Fruit fly (Drosophila melanogaster): ENCODE data around the gene GlcAT-P.
"Not testable (repeated sequence)": the region's sequence is repeated elsewhere in the genome, so short reads cannot be mapped to it uniquely, and the experiment has no call there.

Gene GlcAT-P

DNA sequence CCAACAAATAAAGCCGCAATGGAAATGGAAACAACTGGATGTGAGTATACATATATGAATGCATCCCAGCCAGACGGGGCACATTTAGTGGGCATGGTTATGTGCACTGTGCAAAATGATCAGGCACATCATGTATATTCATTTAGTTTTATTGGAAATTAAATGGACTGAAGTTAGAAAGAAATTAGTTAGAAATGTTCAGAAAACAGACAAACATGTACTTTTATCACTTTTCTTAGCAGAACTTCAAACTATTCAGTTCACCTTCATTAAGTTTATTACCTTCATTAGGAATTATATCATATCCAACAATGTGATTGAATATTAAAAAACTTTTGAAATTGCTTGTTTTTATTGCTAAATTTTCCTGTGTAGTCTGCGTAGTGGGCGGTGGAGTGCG, 10.6 kb downstream of the GlcAT-P start:
- TF ChIP-seq CG8478 (optimal IDR thresholded peaks at IDR 0.05) (no peak), CTCF (optimal IDR thresholded peaks at IDR 0.05) (no peak)

dm6 chr3L:11183965-11184364, 13.4 kb downstream of the GlcAT-P start:
- no peak for TF ChIP-seq CTCF (optimal IDR thresholded peaks at IDR 0.05)
- no peak for TF ChIP-seq CG8478 (optimal IDR thresholded peaks at IDR 0.05)

dm6 chr3L:11182994-11183393, 14.3 kb downstream of the GlcAT-P start:
- TF ChIP-seq CG8478 (optimal IDR thresholded peaks at IDR 0.05): no peak

dm6 chr3L:11173049-11173564, 24.2 kb downstream of the GlcAT-P start, which contains the start of gene CG14142:
CG14142 (plus strand) TSS chr3L:11173514.
- no peak for TF ChIP-seq CG8478 (optimal IDR thresholded peaks at IDR 0.05)
- no peak for TF ChIP-seq CTCF (optimal IDR thresholded peaks at IDR 0.05)

DNA sequence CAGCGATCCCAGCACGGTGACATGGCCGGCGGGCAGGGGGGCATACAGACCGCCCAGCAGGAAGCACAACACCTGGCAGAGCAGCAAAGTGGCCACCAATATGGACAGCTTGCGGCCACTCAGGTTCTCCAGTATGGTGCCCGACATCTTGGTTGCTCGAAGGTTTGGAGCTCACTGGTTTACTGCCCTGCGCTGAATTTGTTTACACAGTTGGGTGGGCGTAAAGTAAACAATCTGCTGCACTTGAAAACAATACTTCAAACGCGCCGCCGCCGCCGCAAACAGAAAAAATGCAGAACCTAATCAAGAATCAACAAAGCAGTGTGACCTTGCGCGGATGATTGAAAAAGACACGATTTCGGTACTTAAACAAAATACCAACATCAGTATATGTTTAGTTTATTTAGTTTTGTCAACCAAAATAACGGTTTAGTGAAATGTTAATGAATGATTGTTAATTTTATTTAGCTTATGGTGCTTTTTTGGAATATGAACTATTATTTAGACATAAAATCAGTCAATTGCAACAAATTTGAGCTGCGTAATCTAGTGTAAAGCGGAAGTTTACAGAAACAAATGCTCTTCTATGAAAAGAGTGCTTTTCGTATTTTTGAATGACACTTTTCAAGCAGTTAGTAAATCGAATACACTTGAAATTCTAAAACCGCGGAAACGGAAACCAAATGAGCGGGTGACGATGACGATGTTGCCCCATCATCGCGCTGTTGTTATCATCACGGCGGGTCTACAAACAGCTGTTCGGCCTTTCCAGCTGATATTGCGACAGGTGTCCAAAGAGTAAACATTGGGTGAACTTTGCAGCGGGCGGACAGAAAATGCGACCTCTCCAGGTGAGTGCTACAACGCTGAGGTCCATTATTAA, 27.8 kb downstream of the GlcAT-P start, which contains the start of the genes wls and Adck5:
Gene wls, minus strand, starts transcription at position 327 of the 883 bp plus-strand sequence.
Gene Adck5, plus strand, starts transcription at position 519 of the 883 bp plus-strand sequence.
- TF ChIP-seq CTCF (optimal IDR thresholded peaks at IDR 0.05): no peak
- no peak for TF ChIP-seq CG8478 (optimal IDR thresholded peaks at IDR 0.05)

- no peak for TF ChIP-seq CTCF (optimal IDR thresholded peaks at IDR 0.05)
- TF ChIP-seq CG8478 (optimal IDR thresholded peaks at IDR 0.05): no peak
These were observed 32.4 kb downstream of the GlcAT-P start, which contains the start of gene Alg10 for dm6 chr3L:11164899-11165298. Alg10 (plus strand) TSS chr3L:11164971.

DNA sequence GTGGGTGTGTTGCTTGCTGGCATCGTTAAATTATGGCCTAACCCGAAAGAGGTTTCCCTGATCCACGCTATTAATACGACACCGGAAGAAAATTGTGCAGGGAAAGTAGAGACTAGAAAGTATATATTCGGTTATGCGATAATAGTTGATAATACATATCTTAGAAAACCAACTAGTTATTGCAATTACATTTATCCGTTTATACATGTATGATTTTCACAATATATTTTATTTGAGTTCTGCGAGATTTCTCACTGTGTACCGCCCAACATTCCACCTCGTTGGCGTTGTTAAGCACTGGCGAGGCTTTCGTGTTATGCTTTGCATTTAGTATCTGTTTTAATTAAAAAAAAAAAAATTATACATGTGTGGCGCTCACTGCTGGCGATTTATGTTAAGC, 42.0 kb downstream of the GlcAT-P start:
- TF ChIP-seq CG8478 (optimal IDR thresholded peaks at IDR 0.05) (no peak), CTCF (optimal IDR thresholded peaks at IDR 0.05) (no peak)

dm6 chr3L:11150735-11151287, 46.5 kb downstream of the GlcAT-P start, which contains the start of gene CG6216:
CG6216 (minus strand) TSS chr3L:11150785.
- TF ChIP-seq CTCF (optimal IDR thresholded peaks at IDR 0.05) (no peak), CG8478 (optimal IDR thresholded peaks at IDR 0.05) (no peak)

DNA sequence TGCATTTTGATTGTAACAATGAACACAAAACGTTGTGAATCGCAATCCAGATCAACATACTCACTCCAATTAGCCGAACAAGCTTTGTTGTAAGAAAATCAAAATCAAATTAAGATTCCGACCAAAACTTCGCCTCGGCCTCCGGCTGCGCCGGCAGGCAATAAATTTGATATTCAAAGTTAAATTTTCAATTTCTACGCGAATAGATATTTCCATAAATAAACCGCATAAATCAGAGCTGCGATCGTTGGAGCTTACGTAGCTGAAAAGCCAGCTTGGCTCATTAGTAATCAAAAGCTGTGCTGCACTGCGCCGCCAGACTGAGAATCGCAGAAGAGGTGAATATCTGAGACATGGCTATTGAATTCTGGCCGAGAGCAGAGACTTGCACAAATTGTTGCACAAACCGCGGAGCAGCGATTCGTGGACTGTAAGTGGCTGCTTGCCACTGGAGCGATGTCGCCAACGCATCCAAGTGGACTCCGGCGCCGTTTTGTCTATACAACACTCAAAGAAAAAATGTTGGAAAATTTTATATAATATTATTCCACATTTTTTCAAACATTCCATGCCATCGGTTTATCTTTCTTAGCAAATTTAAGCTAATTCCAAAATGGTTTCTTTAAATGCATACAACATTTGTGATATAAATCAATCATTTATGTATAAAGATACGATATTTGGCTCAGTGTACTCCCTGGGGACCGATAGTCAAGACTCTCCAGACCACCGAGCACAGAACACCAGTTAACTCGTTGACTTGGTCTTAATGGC, 48.7 kb downstream of the GlcAT-P start:
- no peak for TF ChIP-seq CTCF (optimal IDR thresholded peaks at IDR 0.05)
- no peak for TF ChIP-seq CG8478 (optimal IDR thresholded peaks at IDR 0.05)

DNA sequence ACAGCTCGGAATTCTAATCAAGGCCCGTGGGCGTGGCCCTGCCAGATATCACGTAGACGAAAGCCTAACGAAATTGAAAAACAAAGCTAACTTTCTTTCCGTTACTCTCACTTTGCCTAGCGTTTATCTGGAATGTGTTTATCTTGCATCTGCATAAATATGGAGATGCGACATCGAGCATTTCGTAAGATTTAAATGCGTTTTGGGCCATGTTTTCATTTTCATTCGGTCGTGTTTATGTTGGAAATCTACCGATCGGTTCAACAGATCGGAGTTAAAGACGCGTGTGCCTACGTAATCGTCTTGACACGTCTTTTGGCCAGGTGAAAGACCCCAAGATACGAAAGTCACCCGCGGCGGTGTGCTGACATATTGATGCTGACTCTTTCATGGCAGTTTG, 49.7 kb downstream of the GlcAT-P start:
- TF ChIP-seq CG8478 (optimal IDR thresholded peaks at IDR 0.05) (no peak), CTCF (optimal IDR thresholded peaks at IDR 0.05) (no peak)

DNA sequence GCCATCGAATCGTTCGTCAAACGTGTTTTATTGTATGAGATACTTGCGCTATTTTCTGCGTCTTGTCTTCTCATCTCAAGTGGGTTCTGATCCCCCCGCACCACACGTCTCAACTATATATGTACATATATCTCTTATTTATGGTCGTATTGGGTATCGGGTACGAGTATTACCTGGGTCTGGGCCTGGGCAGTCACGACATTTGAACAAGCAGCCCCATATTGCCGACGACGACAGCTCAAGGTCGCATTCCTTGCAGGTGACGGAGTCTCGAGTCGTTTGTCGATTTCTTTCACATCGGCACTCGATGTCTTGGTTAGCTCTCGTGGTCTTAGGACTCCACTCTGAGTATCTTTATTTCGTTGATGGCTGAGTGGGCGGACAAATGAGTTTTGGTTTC, 52.3 kb downstream of the GlcAT-P start:
- TF ChIP-seq CTCF (optimal IDR thresholded peaks at IDR 0.05): no peak
- TF ChIP-seq CG8478 (optimal IDR thresholded peaks at IDR 0.05): no peak

DNA sequence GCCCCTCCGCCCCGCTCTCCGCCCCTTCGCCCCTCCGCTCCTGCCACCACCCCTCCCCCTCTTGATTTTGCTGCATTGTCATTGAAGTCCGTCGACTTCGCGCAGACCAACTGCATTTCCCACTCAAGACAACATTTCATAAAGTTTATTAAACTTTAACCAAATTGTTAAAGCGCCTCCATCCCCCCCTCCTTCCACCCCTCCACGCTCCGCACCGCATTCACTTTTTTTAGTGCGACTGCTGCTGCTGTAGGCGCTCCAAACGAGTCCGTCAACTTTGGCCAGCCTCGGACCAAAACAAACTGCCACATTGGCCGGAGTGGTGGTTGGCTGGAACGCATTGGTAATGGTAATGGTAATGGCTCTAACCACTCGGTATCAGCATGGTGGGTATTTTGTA, 58.5 kb downstream of the GlcAT-P start:
- TF ChIP-seq CTCF (optimal IDR thresholded peaks at IDR 0.05): no peak
- no peak for TF ChIP-seq CG8478 (optimal IDR thresholded peaks at IDR 0.05)

dm6 chr3L:11136349-11136748, 61.0 kb downstream of the GlcAT-P start:
- TF ChIP-seq CTCF (optimal IDR thresholded peaks at IDR 0.05): no peak
- no peak for TF ChIP-seq CG8478 (optimal IDR thresholded peaks at IDR 0.05)

DNA sequence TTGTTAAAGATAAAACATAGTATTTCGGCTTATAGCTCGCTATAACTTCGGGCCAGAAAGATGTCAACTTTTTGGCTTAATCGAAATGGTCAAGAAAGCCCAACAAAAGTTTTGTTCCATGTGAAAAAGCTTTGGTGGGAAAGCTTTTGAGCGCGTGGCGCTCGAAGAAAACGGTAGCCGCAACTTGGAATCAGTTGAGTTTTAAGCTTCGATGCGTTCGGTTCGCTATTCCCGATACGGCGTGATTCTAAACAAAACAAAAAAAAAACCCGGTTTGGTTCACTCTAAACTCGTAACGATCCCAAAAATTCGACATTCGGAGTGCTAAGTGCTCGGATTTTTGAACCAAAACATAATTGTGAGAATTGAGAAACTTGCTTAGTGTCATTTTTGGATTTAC, 61.5 kb downstream of the GlcAT-P start, which contains the start of gene IRSp53:
Gene IRSp53, plus strand, starts transcription at position 204 of the 400 bp plus-strand sequence.
- TF ChIP-seq CTCF (optimal IDR thresholded peaks at IDR 0.05) (no peak), CG8478 (optimal IDR thresholded peaks at IDR 0.05) (no peak)

dm6 chr3L:11134886-11135285, 62.5 kb downstream of the GlcAT-P start, which contains the start of gene CG14143:
CG14143 (plus strand) TSS chr3L:11134987.
- TF ChIP-seq CG8478, CTCF (optimal IDR thresholded peaks at IDR 0.05): not testable (repeated sequence)
